Worm (Caenorhabditis elegans): ENCODE results near the gene cyk-7.

ce11 chrIII:7819866-7820265 lies 24.7 kb upstream of the cyk-7 start:
- no peak for TF ChIP-seq ceh-18 (tag; optimal IDR thresholded peaks at IDR 0.05)
- TF ChIP-seq che-1 (tag; optimal IDR thresholded peaks at IDR 0.05) = no peak
- TF ChIP-seq gmeb-2 (tag; optimal IDR thresholded peaks at IDR 0.05) = no peak
- TF ChIP-seq fkh-10 (GFP tag; optimal IDR thresholded peaks at IDR 0.05) = no peak
- TF ChIP-seq hlh-13 (GFP tag; optimal IDR thresholded peaks at IDR 0.05) = no peak

Measured in whole organism, late embryonic.